Worm (Caenorhabditis elegans): Measurements from ENCODE around the gene hpx-2.

DNA sequence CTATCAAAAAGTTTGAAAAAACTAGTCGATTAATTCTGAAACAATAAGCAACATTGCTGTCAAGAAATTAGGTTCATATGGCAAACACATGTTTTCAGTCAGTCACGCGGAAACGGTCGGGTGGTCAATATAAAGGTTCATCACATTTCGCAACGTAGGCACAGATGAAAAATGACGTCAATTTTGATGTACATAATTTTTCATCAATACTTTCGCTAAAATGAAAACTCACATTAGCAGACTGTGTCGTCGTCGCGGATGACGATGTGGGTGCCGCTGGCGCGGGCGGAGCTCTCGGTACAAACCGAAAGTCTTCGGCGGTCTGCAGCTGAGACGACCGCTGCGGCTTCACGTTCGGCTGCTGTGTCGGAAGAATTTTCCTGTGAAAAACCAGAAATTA lies 46.4 kb upstream of the hpx-2 start, which contains the start of gene swan-2:
- no peak for TF ChIP-seq T22C8.4 (GFP tag; IDR thresholded peaks at IDR 0.05)
- no peak for TF ChIP-seq flt-1 (GFP tag; IDR thresholded peaks at IDR 0.05)
- no peak for TF ChIP-seq klf-2 (GFP tag; conservative IDR thresholded peaks at IDR 0.05)
- TF ChIP-seq ztf-29 (GFP tag; IDR thresholded peaks at IDR 0.05), result no peak
